Fruit fly (Drosophila melanogaster): Measurements from ENCODE around the gene Cyp12e1.

The Cyp12e1 gene

DNA sequence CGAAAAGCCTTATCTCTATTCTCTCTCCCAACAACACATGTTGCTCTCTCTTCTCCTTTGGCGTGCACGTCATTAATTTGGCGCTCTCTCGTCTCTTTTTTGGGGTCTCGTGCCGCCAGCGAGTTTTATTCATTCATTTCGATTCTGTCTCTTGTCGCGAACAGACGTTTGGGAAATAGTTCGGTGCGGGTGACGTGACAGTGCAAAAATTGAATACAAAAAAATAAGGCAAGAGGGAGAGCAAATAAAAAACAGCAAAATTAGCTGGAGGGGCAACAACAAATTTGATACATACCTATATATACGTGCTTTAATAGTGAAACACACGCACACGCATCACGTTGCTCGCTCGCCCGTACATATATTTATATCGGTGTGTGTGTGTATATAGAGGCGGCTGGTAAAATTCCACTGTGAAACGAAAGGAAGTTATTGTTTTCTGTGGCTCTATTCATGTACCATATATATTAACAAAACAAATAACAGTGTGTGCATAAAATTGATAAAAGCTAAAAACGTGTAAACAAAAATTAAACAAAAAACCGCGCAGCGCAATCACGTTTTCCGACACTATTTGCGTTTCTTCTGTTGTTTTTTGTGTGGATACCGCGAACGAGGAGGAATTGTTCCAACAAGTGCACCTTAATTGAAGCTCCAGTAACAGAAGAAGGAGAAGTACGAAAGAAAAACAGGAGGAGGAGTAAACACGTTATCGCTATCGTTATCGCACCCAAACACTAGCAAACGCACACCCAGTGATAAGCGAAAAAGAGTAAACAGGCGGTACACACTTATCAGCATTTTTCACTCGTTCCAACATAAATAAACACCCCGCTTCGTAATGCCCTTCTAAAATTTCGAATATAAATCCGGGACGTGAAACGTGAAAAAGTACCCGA lies 46.2 kb upstream of the Cyp12e1 start, which contains the start of gene cwo (continued):
- TF ChIP-seq ftz-f1 (GFP tag; optimal IDR thresholded peaks at IDR 0.05), result peak; percentile 4
- TF ChIP-seq Atf3 (GFP tag; optimal IDR thresholded peaks at IDR 0.05), result no peak
- no peak for TF ChIP-seq Hr51 (GFP tag; optimal IDR thresholded peaks at IDR 0.05)
- no peak for TF ChIP-seq Bdp1 (GFP tag; optimal IDR thresholded peaks at IDR 0.05)
- TF ChIP-seq D19A (tag; optimal IDR thresholded peaks at IDR 0.05), result peak; percentile 89
- no peak for TF ChIP-seq ac (GFP tag; optimal IDR thresholded peaks at IDR 0.05)
- TF ChIP-seq onecut (GFP tag; IDR thresholded peaks at IDR 0.05), result peak; percentile 53
- peak; percentile 55 for TF ChIP-seq Deaf1 (tag; optimal IDR thresholded peaks at IDR 0.05)
- no peak for TF ChIP-seq dan (GFP tag; IDR thresholded peaks at IDR 0.05)
- no peak for TF ChIP-seq Lim3 (GFP tag; IDR thresholded peaks at IDR 0.05)
- peak; percentile 82 for TF ChIP-seq CG12769 (tag; optimal IDR thresholded peaks at IDR 0.05)
- no peak for TF ChIP-seq CG32767 (GFP tag; IDR thresholded peaks at IDR 0.05)
- TF ChIP-seq Dad (GFP tag; optimal IDR thresholded peaks at IDR 0.05), result no peak
- TF ChIP-seq CG9817 (tag; optimal IDR thresholded peaks at IDR 0.05), result no peak
- TF ChIP-seq CG2875 (GFP tag; optimal IDR thresholded peaks at IDR 0.05), result peak; percentile 3
- TF ChIP-seq NC2α (GFP tag; optimal IDR thresholded peaks at IDR 0.05), result no peak
- TF ChIP-seq CG17612 (GFP tag; IDR thresholded peaks at IDR 0.05), result no peak
- TF ChIP-seq CG15073 (GFP tag; optimal IDR thresholded peaks at IDR 0.05), result no peak
- no peak for TF ChIP-seq dmrt99B (tag; optimal IDR thresholded peaks at IDR 0.05)
- peak; percentile 5 for TF ChIP-seq CG2116 (GFP tag; optimal IDR thresholded peaks at IDR 0.05)
- no peak for TF ChIP-seq CG12942 (GFP tag; optimal IDR thresholded peaks at IDR 0.05)
- TF ChIP-seq CG18619 (GFP tag; optimal IDR thresholded peaks at IDR 0.05), result peak; percentile 42
- no peak for TF ChIP-seq ssp (GFP tag; IDR thresholded peaks at IDR 0.05)
- no peak for TF ChIP-seq NK7.1 (GFP tag; optimal IDR thresholded peaks at IDR 0.05)
- no peak for TF ChIP-seq MBD-R2 (GFP tag; IDR thresholded peaks at IDR 0.05)
- no peak for TF ChIP-seq hb (GFP tag; IDR thresholded peaks at IDR 0.05; ENCODE audit: partially characterized antibody)
- no peak for TF ChIP-seq NFAT (GFP tag; IDR thresholded peaks at IDR 0.05)
- TF ChIP-seq tio (GFP tag; optimal IDR thresholded peaks at IDR 0.05), result no peak
- TF ChIP-seq CG12236 (GFP tag; optimal IDR thresholded peaks at IDR 0.05), result no peak
- peak; percentile 60 for TF ChIP-seq Vsx1 (GFP tag; optimal IDR thresholded peaks at IDR 0.05)
- TF ChIP-seq CG15601 (tag; optimal IDR thresholded peaks at IDR 0.05), result peak; percentile 63
- peak; percentile 2 for TF ChIP-seq CG17385 (GFP tag; optimal IDR thresholded peaks at IDR 0.05)
- TF ChIP-seq CG1602 (GFP tag; optimal IDR thresholded peaks at IDR 0.05), result no peak
- peak; percentile 3 for TF ChIP-seq en (GFP tag; optimal IDR thresholded peaks at IDR 0.05)
- TF ChIP-seq CG31224 (GFP tag; IDR thresholded peaks at IDR 0.05), result no peak
- TF ChIP-seq unc-4 (GFP tag; IDR thresholded peaks at IDR 0.05; ENCODE audit: partially characterized antibody), result no peak
- no peak for TF ChIP-seq wdn (GFP tag; IDR thresholded peaks at IDR 0.05)
- peak; percentile 10 for TF ChIP-seq Myb (GFP tag; optimal IDR thresholded peaks at IDR 0.05)
- peak; percentile 27 for TF ChIP-seq CG17568 (GFP tag; optimal IDR thresholded peaks at IDR 0.05)
- no peak for TF ChIP-seq nau (GFP tag; optimal IDR thresholded peaks at IDR 0.05)
- no peak for TF ChIP-seq pum (GFP tag; optimal IDR thresholded peaks at IDR 0.05)
- TF ChIP-seq CG17328 (GFP tag; IDR thresholded peaks at IDR 0.05), result no peak
- peak; percentile 12 for TF ChIP-seq CG17359 (tag; optimal IDR thresholded peaks at IDR 0.05)
- TF ChIP-seq CG17361 (GFP tag; IDR thresholded peaks at IDR 0.05), result no peak
- peak; percentile 78 for TF ChIP-seq HLHmδ (GFP tag; optimal IDR thresholded peaks at IDR 0.05)
- no peak for TF ChIP-seq Lpt (GFP tag; optimal IDR thresholded peaks at IDR 0.05)
- TF ChIP-seq CG3407 (GFP tag; optimal IDR thresholded peaks at IDR 0.05), result peak; percentile 62
- peak; percentile 28 for TF ChIP-seq CG3163 (GFP tag; optimal IDR thresholded peaks at IDR 0.05)
- peak; percentile 5 for TF ChIP-seq CG17186 (GFP tag; optimal IDR thresholded peaks at IDR 0.05)
- no peak for TF ChIP-seq pho (GFP tag; optimal IDR thresholded peaks at IDR 0.05)

Data from whole organism, embryonic.